Fruit fly (Drosophila melanogaster): ENCODE measurements around the gene pkm.

The pkm gene

dm6 chrX:11611645-11612079, 27.7 kb upstream of the pkm start, which contains the start of the genes CG2247 and CG1703 (continued):
- TF ChIP-seq cas (GFP tag; IDR thresholded peaks at IDR 0.05), result no peak
- TF ChIP-seq CrebB (tag; optimal IDR thresholded peaks at IDR 0.05), result no peak
- TF ChIP-seq trem (tag; optimal IDR thresholded peaks at IDR 0.05), result peak; percentile 76
- peak; percentile 72 for TF ChIP-seq cwo (GFP tag; optimal IDR thresholded peaks at IDR 0.05)
- TF ChIP-seq Sox102F (GFP tag; optimal IDR thresholded peaks at IDR 0.05), result no peak
- TF ChIP-seq CG34224 (GFP tag; IDR thresholded peaks at IDR 0.05; ENCODE audit: partially characterized antibody), result peak; percentile 66
- TF ChIP-seq cato (GFP tag; optimal IDR thresholded peaks at IDR 0.05; ENCODE audit: borderline replicate concordance), result no peak
- no peak for TF ChIP-seq CG4730 (GFP tag; IDR thresholded peaks at IDR 0.05)
- TF ChIP-seq zen (tag; optimal IDR thresholded peaks at IDR 0.05), result peak; percentile 37
- peak; percentile 22 for TF ChIP-seq Max (GFP tag; optimal IDR thresholded peaks at IDR 0.05)
- TF ChIP-seq nerfin-2 (GFP tag; IDR thresholded peaks at IDR 0.05; ENCODE audit: partially characterized antibody), result peak; percentile 52
- TF ChIP-seq crol (GFP tag; IDR thresholded peaks at IDR 0.05), result no peak
- 0 out of 3 replicates have a peak, but pooled peaks have one; percentile 44 for TF ChIP-seq mld (GFP tag; IDR thresholded peaks at IDR 0.05; ENCODE audit: partially characterized antibody)
- no peak for TF ChIP-seq CG12299 (tag; optimal IDR thresholded peaks at IDR 0.05)
- TF ChIP-seq CG9437 (GFP tag; optimal IDR thresholded peaks at IDR 0.05), result no peak
- TF ChIP-seq insv (GFP tag; optimal IDR thresholded peaks at IDR 0.05), result peak in 1 of 2 experiments; percentile 45
- TF ChIP-seq Usf (GFP tag; optimal IDR thresholded peaks at IDR 0.05), result no peak
- TF ChIP-seq CG13894 (tag; optimal IDR thresholded peaks at IDR 0.05), result no peak
- no peak for TF ChIP-seq CG32532 (GFP tag; IDR thresholded peaks at IDR 0.05)
- TF ChIP-seq kay (GFP tag; optimal IDR thresholded peaks at IDR 0.05), result no peak
- peak; percentile 55 for TF ChIP-seq CG17829 (tag; optimal IDR thresholded peaks at IDR 0.05)
- TF ChIP-seq CG9817 (tag; optimal IDR thresholded peaks at IDR 0.05), result no peak
- TF ChIP-seq grau (tag; optimal IDR thresholded peaks at IDR 0.05), result peak; percentile 38
- TF ChIP-seq bbx (GFP tag; IDR thresholded peaks at IDR 0.05; ENCODE audit: partially characterized antibody), result peak; percentile 81
- peak; percentile 39; the same call in 1 of the 3 replicates for TF ChIP-seq CG17361 (GFP tag; IDR thresholded peaks at IDR 0.05)
- TF ChIP-seq PHDP (tag; optimal IDR thresholded peaks at IDR 0.05), result no peak
- TF ChIP-seq Hr78 (GFP tag; optimal IDR thresholded peaks at IDR 0.05), result no peak
- no peak for TF ChIP-seq nau (GFP tag; optimal IDR thresholded peaks at IDR 0.05)
- no peak for TF ChIP-seq Jarid2 (GFP tag; optimal IDR thresholded peaks at IDR 0.05)
- peak; percentile 35 for TF ChIP-seq CG15601 (tag; optimal IDR thresholded peaks at IDR 0.05)
- no peak for TF ChIP-seq CkIIα-i1 (GFP tag; IDR thresholded peaks at IDR 0.05)
- no peak for TF ChIP-seq CG11504 (tag; optimal IDR thresholded peaks at IDR 0.05)
- no peak for TF ChIP-seq CG10147 (GFP tag; optimal IDR thresholded peaks at IDR 0.05)
- peak; percentile 85 for TF ChIP-seq CG7928 (GFP tag; optimal IDR thresholded peaks at IDR 0.05)
- peak; percentile 34 for TF ChIP-seq CG13775 (GFP tag; optimal IDR thresholded peaks at IDR 0.05)
- no peak for TF ChIP-seq Sin3A (optimal IDR thresholded peaks at IDR 0.05)
- peak; percentile 88 for TF ChIP-seq knrl (GFP tag; IDR thresholded peaks at IDR 0.05; ENCODE audit: partially characterized antibody)
- TF ChIP-seq CG13424 (tag; optimal IDR thresholded peaks at IDR 0.05), result no peak
- TF ChIP-seq unc-4 (GFP tag; IDR thresholded peaks at IDR 0.05; ENCODE audit: partially characterized antibody), result peak; percentile 89
- TF ChIP-seq corto (GFP tag; optimal IDR thresholded peaks at IDR 0.05), result no peak
- peak; percentile 98 for TF ChIP-seq CG2116 (GFP tag; optimal IDR thresholded peaks at IDR 0.05)
- no peak for TF ChIP-seq CG4282 (GFP tag; optimal IDR thresholded peaks at IDR 0.05)
- peak; percentile 73 for TF ChIP-seq CG12659 (GFP tag; optimal IDR thresholded peaks at IDR 0.05)
- no peak for TF ChIP-seq CG15269 (tag; optimal IDR thresholded peaks at IDR 0.05)
- no peak for TF ChIP-seq Elba2 (GFP tag; optimal IDR thresholded peaks at IDR 0.05)
- TF ChIP-seq br (optimal IDR thresholded peaks at IDR 0.05), result no peak
- TF ChIP-seq CG9876 (GFP tag; optimal IDR thresholded peaks at IDR 0.05), result no peak
- TF ChIP-seq HmgZ (tag; optimal IDR thresholded peaks at IDR 0.05), result peak; percentile 4
- TF ChIP-seq CG1603 (tag; optimal IDR thresholded peaks at IDR 0.05), result no peak
